Worm (Caenorhabditis elegans) whole organism, midembryonic: ENCODE data around the gene mog-4.

Experiments
- T22C8.4 ChIP-seq: fragments of 200-800 bp; sonication (Bioruptor generic); IDR thresholded peaks from 2 replicates; pipeline ENCODE4 v1.3.6; 2022; ENCODE audit warnings: missing genetic modification characterization, missing compliant biosample characterization
- cog-1 ChIP-seq: sonication (generic microtip); optimal IDR thresholded peaks from 2 replicates; lab custom pipeline; 2016; ENCODE audit warnings: missing genetic modification characterization, missing compliant biosample characterization
- flt-1 ChIP-seq: fragments of 200-800 bp; sonication (Bioruptor generic); IDR thresholded peaks from 2 replicates; pipeline ENCODE4 v1.3.6; 2022; ENCODE audit warnings: missing genetic modification characterization, missing compliant biosample characterization
- klf-2 ChIP-seq: fragments of 200-800 bp; sonication (Bioruptor generic); conservative IDR thresholded peaks from 2 replicates; pipeline ENCODE4 v1.3.6; 2022; ENCODE audit warnings: missing genetic modification reagents, missing genetic modification characterization, missing compliant biosample characterization
- med-1 ChIP-seq: sonication (generic microtip); optimal IDR thresholded peaks from 2 replicates; lab custom pipeline; 2017; ENCODE audit warnings: missing genetic modification characterization, mild to moderate bottlenecking, missing compliant biosample characterization, antibody characterized with exemption, missing genetic modification reagents; ENCODE audit not compliant: insufficient read depth
- ref-1 ChIP-seq: fragments of 200-800 bp; sonication (Bioruptor generic); conservative IDR thresholded peaks from 2 replicates; pipeline ENCODE4 v1.3.6; 2022; ENCODE audit warnings: missing genetic modification reagents, missing genetic modification characterization, missing compliant biosample characterization
- tab-1 ChIP-seq: fragments of 200-800 bp; sonication (Bioruptor generic); IDR thresholded peaks from 2 replicates; pipeline ENCODE4 v1.3.6; 2022; ENCODE audit warnings: missing genetic modification characterization, missing compliant biosample characterization
- ztf-23 ChIP-seq: fragments of 200-800 bp; sonication (Bioruptor generic); IDR thresholded peaks from 2 replicates; pipeline ENCODE4 v1.3.6; 2022; ENCODE audit warnings: missing genetic modification reagents, missing genetic modification characterization, missing compliant biosample characterization
- ztf-29 ChIP-seq: fragments of 200-800 bp; sonication (Bioruptor generic); IDR thresholded peaks from 2 replicates; pipeline ENCODE4 v1.3.6; 2022; ENCODE audit warnings: missing genetic modification reagents, missing genetic modification characterization, missing compliant biosample characterization

Gene mog-4

DNA sequence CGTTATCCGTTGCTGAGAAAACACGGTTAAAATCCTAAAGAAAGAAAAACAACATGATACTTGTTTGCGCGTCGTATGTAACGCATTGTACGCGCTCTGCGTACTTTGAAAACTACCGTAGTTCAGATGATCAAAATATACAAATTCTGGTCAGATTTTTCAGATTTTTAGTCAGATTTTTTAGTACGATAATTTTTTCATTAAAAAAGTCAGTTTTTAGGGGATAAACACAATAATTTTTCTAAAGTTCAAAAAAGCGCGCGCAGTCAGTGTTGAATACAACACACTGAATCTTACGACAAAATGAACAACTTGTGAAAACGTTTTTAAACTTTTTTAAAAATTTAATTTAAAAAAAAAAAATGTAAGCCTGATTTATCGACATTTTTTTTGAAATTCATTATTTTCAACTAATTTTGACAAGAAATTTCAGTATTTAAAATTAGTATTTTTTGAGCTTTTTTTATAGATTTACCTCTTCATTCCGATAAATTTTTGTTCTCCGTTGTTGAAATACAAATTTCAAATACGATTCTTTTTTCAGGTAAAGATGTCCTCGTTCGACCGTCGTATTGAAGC, 37.7 kb downstream of the mog-4 start, which contains the start of gene pot-2:
pot-2 (plus strand) TSS at position 529 of the 579 bp plus-strand sequence.
- no peak for TF ChIP-seq klf-2 (GFP tag; lab: Robert Waterston, UW)
- no peak for TF ChIP-seq flt-1 (GFP tag; lab: Robert Waterston, UW)
- no peak for TF ChIP-seq med-1 (GFP tag; lab: Kevin White, UChicago)
- no peak for TF ChIP-seq ztf-23
- no peak for TF ChIP-seq tab-1 (GFP tag; lab: Robert Waterston, UW)
- TF ChIP-seq cog-1 (tag; lab: Kevin White, UChicago) = no peak
- TF ChIP-seq ref-1 (GFP tag; lab: Robert Waterston, UW) = no peak

- TF ChIP-seq klf-2 (GFP tag; lab: Robert Waterston, UW) (no peak), flt-1 (GFP tag; lab: Robert Waterston, UW) (no peak), tab-1 (GFP tag; lab: Robert Waterston, UW) (no peak), ref-1 (GFP tag; lab: Robert Waterston, UW) (no peak), ztf-29 (GFP tag; lab: Robert Waterston, UW) (no peak), cog-1 (tag; lab: Kevin White, UChicago) (no peak), ztf-23 (no peak), T22C8.4 (no peak), med-1 (GFP tag; lab: Kevin White, UChicago) (no peak)
Observed at ce11 chrII:14523070-14523572, 38.3 kb downstream of the mog-4 start, which contains the start of gene btb-20. Gene btb-20 (minus strand): TSS chrII:14523522.

- TF ChIP-seq ztf-29 (GFP tag; lab: Robert Waterston, UW) (no peak), ref-1 (GFP tag; lab: Robert Waterston, UW) (no peak), flt-1 (GFP tag; lab: Robert Waterston, UW) (no peak), T22C8.4 (no peak), klf-2 (GFP tag; lab: Robert Waterston, UW) (no peak), cog-1 (tag; lab: Kevin White, UChicago) (no peak), tab-1 (GFP tag; lab: Robert Waterston, UW) (no peak), ztf-23 (no peak), med-1 (GFP tag; lab: Kevin White, UChicago) (no peak)
Observed at ce11 chrII:14522037-14522436, 39.4 kb downstream of the mog-4 start, which contains the start of gene btb-19. Gene btb-19 (minus strand): TSS chrII:14522137.

ce11 chrII:14515017-14515416, 46.4 kb downstream of the mog-4 start, which contains the start of gene K10H10.9:
Gene K10H10.9 (minus strand): TSS chrII:14515117.
- TF ChIP-seq med-1 (GFP tag; lab: Kevin White, UChicago) = no peak
- TF ChIP-seq T22C8.4 = no peak
- no peak for TF ChIP-seq cog-1 (tag; lab: Kevin White, UChicago)
- TF ChIP-seq ztf-29 (GFP tag; lab: Robert Waterston, UW) = no peak
- no peak for TF ChIP-seq ztf-23
- TF ChIP-seq tab-1 (GFP tag; lab: Robert Waterston, UW) = no peak
- TF ChIP-seq klf-2 (GFP tag; lab: Robert Waterston, UW) = no peak
- TF ChIP-seq ref-1 (GFP tag; lab: Robert Waterston, UW) = no peak
- no peak for TF ChIP-seq flt-1 (GFP tag; lab: Robert Waterston, UW)

DNA sequence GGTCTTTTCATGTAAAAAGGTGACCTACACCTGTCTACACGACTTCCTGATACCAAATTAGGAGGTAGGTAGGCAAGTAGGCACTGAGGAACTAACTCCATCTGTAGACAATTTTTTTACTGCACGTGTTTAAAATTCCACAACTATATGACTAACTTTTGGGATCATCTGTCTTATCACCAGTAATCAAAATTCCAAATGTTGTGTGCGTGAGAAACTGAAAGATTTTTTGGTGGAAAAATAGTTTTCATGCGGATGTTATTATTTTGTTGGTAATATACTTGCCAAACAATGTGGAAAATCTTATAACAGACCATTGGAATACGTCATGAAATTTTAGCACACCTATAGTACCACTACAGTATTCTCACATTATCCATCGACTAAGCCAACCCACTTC, 50.2 kb downstream of the mog-4 start, which contains the start of gene K10H10.13:
K10H10.13 (minus strand) TSS at position 101 of the 400 bp plus-strand sequence.
- TF ChIP-seq flt-1 (GFP tag; lab: Robert Waterston, UW) = no peak
- no peak for TF ChIP-seq tab-1 (GFP tag; lab: Robert Waterston, UW)
- no peak for TF ChIP-seq ztf-23
- TF ChIP-seq T22C8.4 = no peak
- no peak for TF ChIP-seq ref-1 (GFP tag; lab: Robert Waterston, UW)
- TF ChIP-seq med-1 (GFP tag; lab: Kevin White, UChicago) = no peak
- no peak for TF ChIP-seq ztf-29 (GFP tag; lab: Robert Waterston, UW)
- TF ChIP-seq cog-1 (tag; lab: Kevin White, UChicago) = no peak
- TF ChIP-seq klf-2 (GFP tag; lab: Robert Waterston, UW) = no peak

- TF ChIP-seq ztf-29 (GFP tag; lab: Robert Waterston, UW) (no peak), med-1 (GFP tag; lab: Kevin White, UChicago) (no peak), tab-1 (GFP tag; lab: Robert Waterston, UW) (no peak), T22C8.4 (no peak), cog-1 (tag; lab: Kevin White, UChicago) (no peak), ref-1 (GFP tag; lab: Robert Waterston, UW) (no peak), klf-2 (GFP tag; lab: Robert Waterston, UW) (no peak), flt-1 (GFP tag; lab: Robert Waterston, UW) (no peak), ztf-23 (no peak)
Observed at ce11 chrII:14510162-14510561, 51.2 kb downstream of the mog-4 start.

ce11 chrII:14507563-14507962, 53.8 kb downstream of the mog-4 start, which contains the start of the genes K10H10.7 and K10H10.10:
Gene K10H10.7 (minus strand): TSS chrII:14507663.
Gene K10H10.10 (plus strand): TSS chrII:14507766.
- TF ChIP-seq med-1 (GFP tag; lab: Kevin White, UChicago) = no peak
- TF ChIP-seq ztf-23 = no peak
- no peak for TF ChIP-seq tab-1 (GFP tag; lab: Robert Waterston, UW)
- no peak for TF ChIP-seq ztf-29 (GFP tag; lab: Robert Waterston, UW)
- TF ChIP-seq ref-1 (GFP tag; lab: Robert Waterston, UW) = no peak
- TF ChIP-seq klf-2 (GFP tag; lab: Robert Waterston, UW) = no peak
- TF ChIP-seq cog-1 (tag; lab: Kevin White, UChicago) = no peak
- no peak for TF ChIP-seq flt-1 (GFP tag; lab: Robert Waterston, UW)
- no peak for TF ChIP-seq T22C8.4

- TF ChIP-seq cog-1 (tag; lab: Kevin White, UChicago) = no peak
- no peak for TF ChIP-seq T22C8.4
- TF ChIP-seq tab-1 (GFP tag; lab: Robert Waterston, UW) = no peak
- no peak for TF ChIP-seq ztf-23
- TF ChIP-seq flt-1 (GFP tag; lab: Robert Waterston, UW) = no peak
- TF ChIP-seq ztf-29 (GFP tag; lab: Robert Waterston, UW) = no peak
- no peak for TF ChIP-seq ref-1 (GFP tag; lab: Robert Waterston, UW)
- no peak for TF ChIP-seq klf-2 (GFP tag; lab: Robert Waterston, UW)
- no peak for TF ChIP-seq med-1 (GFP tag; lab: Kevin White, UChicago)
Observed at ce11 chrII:14506245-14506644, 55.2 kb downstream of the mog-4 start, which contains the start of gene K10H10.12. Gene K10H10.12 (minus strand): TSS chrII:14506345.
